Worm (Caenorhabditis elegans) whole organism, late embryonic: ENCODE results near the gene clec-125.
A peak's percentile ranks its signal among the peaks of the same experiment; 100 is the strongest.

Source experiments
- C08G9.2 ChIP-seq: sonication (generic microtip); optimal IDR thresholded peaks from 2 replicates; lab custom pipeline; 2016; ENCODE audit warnings: mild to moderate bottlenecking, missing genetic modification characterization, moderate library complexity, missing compliant biosample characterization
- F13H6.1 ChIP-seq: sonication (generic microtip); optimal IDR thresholded peaks from 2 replicates; lab custom pipeline; 2016; ENCODE audit warnings: missing genetic modification characterization, missing compliant biosample characterization
- T23F11.4 ChIP-seq: fragments of 200-800 bp; sonication (Bioruptor generic); optimal IDR thresholded peaks from 2 replicates; lab custom pipeline; 2018; ENCODE audit warnings: mild to moderate bottlenecking, missing genetic modification characterization, missing compliant biosample characterization
- Y22D7AL.16 ChIP-seq: sonication (generic microtip); optimal IDR thresholded peaks from 2 replicates; lab custom pipeline; 2016; ENCODE audit warnings: missing genetic modification characterization, missing compliant biosample characterization
- ahr-1 ChIP-seq: sonication (generic microtip); optimal IDR thresholded peaks from 2 replicates; lab custom pipeline; 2016; ENCODE audit warnings: missing genetic modification characterization, missing compliant biosample characterization
- ama-1 ChIP-seq: fragments of 150-350 bp; optimal IDR thresholded peaks from 2 replicates; lab custom pipeline; 2014
- ceh-14 ChIP-seq: sonication (generic microtip); optimal IDR thresholded peaks from 2 replicates; lab custom pipeline; 2016; ENCODE audit warnings: missing genotype, missing genetic modification characterization, missing compliant biosample characterization
- ceh-18 ChIP-seq: sonication (generic microtip); optimal IDR thresholded peaks from 2 replicates; lab custom pipeline; 2016; ENCODE audit warnings: missing genetic modification characterization, missing compliant biosample characterization
- ceh-19 ChIP-seq: fragments of 200-800 bp; sonication (Bioruptor generic); optimal IDR thresholded peaks from 2 replicates; lab custom pipeline; 2018; ENCODE audit warnings: mild to moderate bottlenecking, missing genetic modification characterization, missing compliant biosample characterization
- ceh-2 ChIP-seq: sonication (generic microtip); optimal IDR thresholded peaks from 2 replicates; lab custom pipeline; 2016; ENCODE audit warnings: missing genotype, missing genetic modification characterization, missing compliant biosample characterization
- ceh-22 ChIP-seq: sonication (generic microtip); optimal IDR thresholded peaks from 2 replicates; lab custom pipeline; 2017; ENCODE audit warnings: missing biosample characterization, missing genetic modification characterization
- ceh-24 ChIP-seq: sonication (generic microtip); optimal IDR thresholded peaks from 2 replicates; lab custom pipeline; 2016; ENCODE audit warnings: mild to moderate bottlenecking, missing genetic modification characterization, missing compliant biosample characterization
- ceh-30 ChIP-seq: fragments of 150-350 bp; optimal IDR thresholded peaks from 2 replicates; lab custom pipeline; 2014; ENCODE audit warnings: missing biosample characterization, missing genetic modification characterization
- ceh-31 ChIP-seq: sonication (generic microtip); optimal IDR thresholded peaks from 2 replicates; lab custom pipeline; 2016; ENCODE audit warnings: missing genetic modification characterization, missing compliant biosample characterization
- ceh-34 ChIP-seq: sonication (generic microtip); optimal IDR thresholded peaks from 2 replicates; lab custom pipeline; 2016; ENCODE audit warnings: mild to moderate bottlenecking, missing genetic modification characterization, missing compliant biosample characterization
- ceh-6 ChIP-seq: fragments of 200-800 bp; sonication (Bioruptor generic); optimal IDR thresholded peaks from 2 replicates; lab custom pipeline; 2018; ENCODE audit warnings: mild to moderate bottlenecking, missing genetic modification characterization, missing compliant biosample characterization
- ceh-9 ChIP-seq: sonication (generic microtip); optimal IDR thresholded peaks from 2 replicates; lab custom pipeline; 2016; ENCODE audit warnings: mild to moderate bottlenecking, missing genetic modification characterization, inconsistent platforms, missing compliant biosample characterization
- che-1 ChIP-seq: sonication (generic microtip); optimal IDR thresholded peaks from 2 replicates; lab custom pipeline; 2016; ENCODE audit warnings: mild to moderate bottlenecking, missing genetic modification characterization, missing compliant biosample characterization
- dmd-4 ChIP-seq: sonication (generic microtip); optimal IDR thresholded peaks from 2 replicates; lab custom pipeline; 2016; ENCODE audit warnings: borderline replicate concordance, missing genetic modification characterization, missing compliant biosample characterization
- dve-1 ChIP-seq: sonication (generic microtip); optimal IDR thresholded peaks from 2 replicates; lab custom pipeline; 2017; ENCODE audit warnings: antibody characterized with exemption, mild to moderate bottlenecking, missing genetic modification characterization, missing compliant biosample characterization
- elt-2 ChIP-seq: sonication (generic microtip); optimal IDR thresholded peaks from 2 replicates; lab custom pipeline; 2016; ENCODE audit warnings: missing genetic modification reagents, missing genetic modification characterization, missing compliant biosample characterization
- elt-4 ChIP-seq: sonication (generic microtip); optimal IDR thresholded peaks from 2 replicates; lab custom pipeline; 2016; ENCODE audit warnings: missing genetic modification characterization, missing compliant biosample characterization
- fax-1 ChIP-seq: sonication (generic microtip); optimal IDR thresholded peaks from 2 replicates; lab custom pipeline; 2016; ENCODE audit warnings: missing genotype, missing genetic modification characterization, missing compliant biosample characterization
- fkh-10 ChIP-seq: fragments of 150-350 bp; optimal IDR thresholded peaks from 2 replicates; lab custom pipeline; 2014; ENCODE audit warnings: missing biosample characterization, missing genetic modification reagents, missing genetic modification characterization
- gmeb-2 ChIP-seq: sonication (generic microtip); optimal IDR thresholded peaks from 2 replicates; lab custom pipeline; 2016; ENCODE audit warnings: missing genetic modification characterization, inconsistent platforms, missing compliant biosample characterization
- hlh-13 ChIP-seq: fragments of 200-800 bp; sonication (Bioruptor generic); optimal IDR thresholded peaks from 2 replicates; lab custom pipeline; 2018; ENCODE audit warnings: mild to moderate bottlenecking, missing genetic modification characterization, missing compliant biosample characterization
- hlh-6 ChIP-seq: sonication (generic microtip); optimal IDR thresholded peaks from 2 replicates; lab custom pipeline; 2016; ENCODE audit warnings: missing genotype, missing genetic modification characterization, missing compliant biosample characterization
- hlh-8 ChIP-seq: sonication (generic microtip); optimal IDR thresholded peaks from 2 replicates; lab custom pipeline; 2016; ENCODE audit warnings: missing genotype, missing genetic modification characterization, missing compliant biosample characterization
- lim-6 ChIP-seq: sonication (generic microtip); optimal IDR thresholded peaks from 2 replicates; lab custom pipeline; 2016; ENCODE audit warnings: missing genetic modification characterization, missing compliant biosample characterization
- lin-11 ChIP-seq: fragments of 200-800 bp; sonication (Bioruptor generic); optimal IDR thresholded peaks from 2 replicates; lab custom pipeline; 2018; ENCODE audit warnings: mild to moderate bottlenecking, missing genetic modification characterization, missing compliant biosample characterization
- madf-2 ChIP-seq: sonication (generic microtip); optimal IDR thresholded peaks from 2 replicates; lab custom pipeline; 2017; ENCODE audit warnings: missing genetic modification characterization, missing compliant biosample characterization
- mec-3 ChIP-seq: sonication (generic microtip); optimal IDR thresholded peaks from 2 replicates; lab custom pipeline; 2016; ENCODE audit warnings: borderline replicate concordance, missing genetic modification characterization, missing compliant biosample characterization
- nfya-1 ChIP-seq: sonication (generic microtip); optimal IDR thresholded peaks from 2 replicates; lab custom pipeline; 2017; ENCODE audit warnings: missing genetic modification characterization, mild to moderate bottlenecking, missing compliant biosample characterization, antibody characterized with exemption, moderate library complexity
- nhr-11 ChIP-seq: fragments of 150-350 bp; optimal IDR thresholded peaks from 2 replicates; lab custom pipeline; 2014; ENCODE audit warnings: missing biosample characterization, missing genetic modification characterization
- nhr-232 ChIP-seq: sonication (generic microtip); optimal IDR thresholded peaks from 2 replicates; lab custom pipeline; 2016; ENCODE audit warnings: missing genetic modification characterization, missing compliant biosample characterization
- npax-4 ChIP-seq: sonication (generic microtip); optimal IDR thresholded peaks from 2 replicates; lab custom pipeline; 2016; ENCODE audit warnings: missing genetic modification characterization, missing compliant biosample characterization
- pag-3 ChIP-seq: sonication (generic microtip); optimal IDR thresholded peaks from 2 replicates; lab custom pipeline; 2016; ENCODE audit warnings: missing compliant biosample characterization, missing genetic modification characterization, borderline replicate concordance
- pax-1 ChIP-seq: fragments of 150-350 bp; optimal IDR thresholded peaks from 2 replicates; lab custom pipeline; 2014; ENCODE audit warnings: missing biosample characterization, missing genetic modification characterization
- pha-2 ChIP-seq: sonication (generic microtip); optimal IDR thresholded peaks from 2 replicates; lab custom pipeline; 2017; ENCODE audit warnings: mild to moderate bottlenecking, missing genetic modification characterization, missing compliant biosample characterization
- pqm-1 ChIP-seq: sonication (generic microtip); optimal IDR thresholded peaks from 2 replicates; lab custom pipeline; 2016; ENCODE audit warnings: missing genetic modification characterization, missing compliant biosample characterization
- pros-1 ChIP-seq: fragments of 150-350 bp; optimal IDR thresholded peaks from 2 replicates; lab custom pipeline; 2014; ENCODE audit warnings: missing biosample characterization, missing genetic modification reagents, missing genetic modification characterization
- ref-2 ChIP-seq: sonication (generic microtip); optimal IDR thresholded peaks from 2 replicates; lab custom pipeline; 2016; ENCODE audit warnings: missing genetic modification characterization, missing compliant biosample characterization
- rnt-1 ChIP-seq: sonication (generic microtip); optimal IDR thresholded peaks from 2 replicates; lab custom pipeline; 2016; ENCODE audit warnings: missing genetic modification characterization, missing compliant biosample characterization
- sox-2 ChIP-seq: fragments of 200-800 bp; sonication (Bioruptor generic); IDR thresholded peaks from 2 replicates; pipeline ENCODE4 v1.3.6; 2022; ENCODE audit warnings: missing genetic modification reagents, missing genetic modification characterization, missing compliant biosample characterization
- sox-4 ChIP-seq: sonication (generic microtip); optimal IDR thresholded peaks from 2 replicates; lab custom pipeline; 2017; ENCODE audit warnings: mild to moderate bottlenecking, missing genetic modification characterization, inconsistent platforms, missing compliant biosample characterization
- tbx-7 ChIP-seq: sonication (generic microtip); optimal IDR thresholded peaks from 2 replicates; lab custom pipeline; 2016; ENCODE audit warnings: missing genotype, missing genetic modification characterization, missing compliant biosample characterization
- ttx-3 ChIP-seq: sonication (generic microtip); optimal IDR thresholded peaks from 2 replicates; lab custom pipeline; 2016; ENCODE audit warnings: missing genetic modification reagents, missing genetic modification characterization, missing compliant biosample characterization
- unc-42 ChIP-seq: sonication (generic microtip); optimal IDR thresholded peaks from 2 replicates; lab custom pipeline; 2016; ENCODE audit warnings: missing genotype, missing genetic modification characterization, missing compliant biosample characterization
- unc-55 ChIP-seq: sonication (generic microtip); optimal IDR thresholded peaks from 2 replicates; lab custom pipeline; 2017; ENCODE audit warnings: missing biosample characterization, missing genetic modification reagents, missing genetic modification characterization
- unc-86 ChIP-seq: sonication (generic microtip); optimal IDR thresholded peaks from 2 replicates; lab custom pipeline; 2016; ENCODE audit warnings: missing genetic modification characterization, missing compliant biosample characterization
- zip-5 ChIP-seq: sonication (generic microtip); optimal IDR thresholded peaks from 2 replicates; lab custom pipeline; 2016; ENCODE audit warnings: missing genetic modification characterization, missing compliant biosample characterization
- ztf-16 ChIP-seq: sonication (generic microtip); optimal IDR thresholded peaks from 2 replicates; lab custom pipeline; 2017; ENCODE audit warnings: missing genetic modification characterization, missing compliant biosample characterization

The clec-125 gene

ce11 chrII:3481584-3481983, 34.2 kb upstream of the clec-125 start, which contains the start of gene Y49F6B.8:
Y49F6B.8 (minus strand) TSS chrII:3481684.
- TF ChIP-seq ceh-22 (tag; lab: Kevin White, UChicago) (no peak), sox-4 (no peak), mec-3 (tag; lab: Kevin White, UChicago) (no peak), ceh-24 (tag; lab: Kevin White, UChicago) (no peak), ceh-30 (tag; lab: Kevin White, UChicago) (no peak)
- TF ChIP-seq, all 69 proteins: peak for 0

DNA sequence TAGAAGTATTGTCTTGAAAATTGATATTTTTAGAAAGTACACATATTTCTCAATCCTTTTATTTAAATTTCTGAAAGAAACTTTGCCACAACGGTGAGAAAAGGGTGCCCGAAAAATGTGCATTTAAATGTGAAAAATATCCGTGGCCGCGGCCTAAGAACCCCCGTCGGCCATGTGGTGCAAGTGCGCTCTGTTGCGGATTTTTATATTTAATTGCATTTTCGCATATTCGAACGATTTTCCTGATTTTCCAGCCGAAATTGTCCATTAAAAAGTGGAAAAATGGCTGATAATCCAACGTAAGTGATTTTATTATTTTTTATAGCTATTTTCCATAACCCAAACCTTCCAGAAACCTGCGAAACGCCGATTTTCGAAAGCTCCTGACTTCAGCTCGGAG, 33.6 kb upstream of the clec-125 start, which contains the start of gene smu-2:
smu-2 (plus strand) TSS at position 178 of the 400 bp plus-strand sequence.
- TF ChIP-seq unc-55 (GFP tag; lab: Kevin White, UChicago) (no peak), pros-1 (tag; lab: Kevin White, UChicago) (no peak), ceh-34 (tag; lab: Kevin White, UChicago) (peak; percentile 46), madf-2 (tag; lab: Kevin White, UChicago) (no peak), elt-2 (tag; lab: Kevin White, UChicago) (peak; percentile 72), fax-1 (peak; percentile 31), pag-3 (tag; lab: Kevin White, UChicago) (no peak), dmd-4 (no peak), Y22D7AL.16 (tag; lab: Kevin White, UChicago) (no peak), lim-6 (peak; percentile 92), ceh-2 (peak; percentile 92), hlh-8 (peak; percentile 42), mec-3 (tag; lab: Kevin White, UChicago) (peak; percentile 73), sox-2 (GFP tag; lab: Robert Waterston, UW) (no peak), npax-4 (tag; lab: Kevin White, UChicago) (no peak), ama-1 (no peak), nfya-1 (peak; percentile 33), ttx-3 (peak; percentile 41), sox-4 (no peak), unc-86 (tag; lab: Kevin White, UChicago) (peak; percentile 47), ceh-9 (tag; lab: Kevin White, UChicago) (no peak), dve-1 (tag; lab: Kevin White, UChicago) (no peak), zip-5 (tag; lab: Kevin White, UChicago) (peak; percentile 76), fkh-10 (no peak), ceh-6 (no peak), rnt-1 (tag; lab: Kevin White, UChicago) (peak; percentile 35), ref-2 (tag; lab: Kevin White, UChicago) (peak; percentile 59), F13H6.1 (no peak), pha-2 (tag; lab: Kevin White, UChicago) (no peak), che-1 (no peak), tbx-7 (tag; lab: Kevin White, UChicago) (peak; percentile 84), ceh-19 (GFP tag; lab: Kevin White, UChicago) (no peak), ceh-18 (tag; lab: Kevin White, UChicago) (peak; percentile 48), hlh-6 (tag; lab: Kevin White, UChicago) (no peak), T23F11.4 (GFP tag; lab: Kevin White, UChicago) (no peak), lin-11 (tag; lab: Kevin White, UChicago) (no peak), gmeb-2 (tag; lab: Kevin White, UChicago) (no peak), ztf-16 (tag; lab: Kevin White, UChicago) (no peak), ahr-1 (tag; lab: Kevin White, UChicago) (peak; percentile 40), nhr-232 (tag; lab: Kevin White, UChicago) (no peak), nhr-11 (no peak), hlh-13 (GFP tag; lab: Kevin White, UChicago) (no peak), ceh-31 (tag; lab: Kevin White, UChicago) (peak; percentile 96), pqm-1 (tag; lab: Kevin White, UChicago) (peak; percentile 52), elt-4 (tag; lab: Kevin White, UChicago) (no peak), C08G9.2 (peak; percentile 91), ceh-14 (tag; lab: Kevin White, UChicago) (peak; percentile 82), unc-42 (tag; lab: Kevin White, UChicago) (peak; percentile 98), pax-1 (tag; lab: Kevin White, UChicago) (no peak)
